Worm (Caenorhabditis elegans) whole organism, L4 larva: ENCODE data around the gene R04A9.1.
A peak's percentile ranks its signal among the peaks of the same experiment; 100 is the strongest.

Experiments
- D1046.2 ChIP-seq: fragments of 200-800 bp; sonication (Bioruptor generic); IDR thresholded peaks from 2 replicates; pipeline ENCODE4 v1.3.6; 2022; ENCODE audit warnings: missing genetic modification characterization, missing compliant biosample characterization
- F37D6.2 ChIP-seq: sonication (generic microtip); optimal IDR thresholded peaks from 2 replicates; lab custom pipeline; 2016; ENCODE audit warnings: mild to moderate bottlenecking, missing genetic modification characterization, missing compliant biosample characterization
- F44E2.7 ChIP-seq: fragments of 200-800 bp; sonication (Bioruptor generic); IDR thresholded peaks from 2 replicates; pipeline ENCODE4 v2.1.2; 2022; ENCODE audit warnings: missing genetic modification characterization, missing compliant biosample characterization
- Y48G9A.11 ChIP-seq: fragments of 200-800 bp; sonication (Bioruptor generic); IDR thresholded peaks from 2 replicates; pipeline ENCODE4 v1.3.6; 2022; ENCODE audit warnings: missing genetic modification reagents, missing genetic modification characterization, missing compliant biosample characterization
- aly-2 ChIP-seq: sonication (generic microtip); optimal IDR thresholded peaks from 2 replicates; lab custom pipeline; 2018; ENCODE audit warnings: missing biosample characterization, missing genetic modification characterization
- ama-1 ChIP-seq: fragments of 150-350 bp; optimal IDR thresholded peaks from 2 replicates; lab custom pipeline; 2014; ENCODE audit warnings: inconsistent platforms, mixed read lengths
- arid-1 ChIP-seq: fragments of 200-800 bp; sonication (Bioruptor generic); conservative IDR thresholded peaks from 2 replicates; pipeline ENCODE4 v1.3.6; 2022; ENCODE audit warnings: missing genetic modification reagents, missing genetic modification characterization, missing compliant biosample characterization
- attf-4 ChIP-seq: sonication (generic microtip); optimal IDR thresholded peaks from 3 replicates; lab custom pipeline; 2017; ENCODE audit warnings: missing biosample characterization, missing genetic modification characterization
- ceh-82 ChIP-seq: sonication (generic microtip); optimal IDR thresholded peaks from 2 replicates; lab custom pipeline; 2017; ENCODE audit warnings: missing biosample characterization, missing genetic modification characterization
- cey-2 ChIP-seq: sonication (generic microtip); optimal IDR thresholded peaks from 3 replicates; lab custom pipeline; 2017; ENCODE audit warnings: missing genetic modification characterization, mild to moderate bottlenecking, missing compliant biosample characterization, antibody characterized with exemption, borderline replicate concordance; ENCODE audit not compliant: insufficient read depth
- ctbp-1 ChIP-seq: fragments of 200-800 bp; sonication (Bioruptor generic); IDR thresholded peaks from 2 replicates; pipeline ENCODE4 v1.3.6; 2022; ENCODE audit warnings: missing genetic modification reagents, missing genetic modification characterization, missing compliant biosample characterization
- daf-16 ChIP-seq, 3 experiments: sonication (generic microtip); optimal IDR thresholded peaks; 2 replicates each; lab custom pipeline; 2016 to 2017; ENCODE audit warnings: missing genetic modification characterization in 3 of 3, missing genetic modification reagents in 3 of 3, mild to moderate bottlenecking in 2 of 3, missing compliant biosample characterization in 2 of 3, missing biosample characterization in 1 of 3, moderate library complexity in 1 of 3
- daf-19 ChIP-seq: fragments of 200-800 bp; sonication (Bioruptor generic); conservative IDR thresholded peaks from 2 replicates; pipeline ENCODE4 v1.3.6; 2022; ENCODE audit warnings: missing genetic modification characterization, missing compliant biosample characterization
- daf-8 ChIP-seq: fragments of 200-800 bp; sonication (Bioruptor generic); IDR thresholded peaks from 2 replicates; pipeline ENCODE4 v1.3.6; 2022; ENCODE audit warnings: missing genetic modification characterization, missing compliant biosample characterization
- dmd-6 ChIP-seq: fragments of 200-800 bp; sonication (Bioruptor generic); IDR thresholded peaks from 2 replicates; pipeline ENCODE4 v1.3.6; 2022; ENCODE audit warnings: missing genetic modification reagents, missing genetic modification characterization, missing compliant biosample characterization
- dve-1 ChIP-seq: sonication (generic microtip); optimal IDR thresholded peaks from 2 replicates; lab custom pipeline; 2017; ENCODE audit warnings: antibody characterized with exemption, mild to moderate bottlenecking, missing genetic modification characterization, missing compliant biosample characterization; ENCODE audit not compliant: insufficient read depth
- egl-27 ChIP-seq: sonication (generic microtip); optimal IDR thresholded peaks from 3 replicates; lab custom pipeline; 2017; ENCODE audit warnings: missing biosample characterization, missing genetic modification reagents, missing genetic modification characterization
- egl-43 ChIP-seq: fragments of 200-800 bp; sonication (Bioruptor generic); IDR thresholded peaks from 2 replicates; pipeline ENCODE4 v1.3.6; 2022; ENCODE audit warnings: missing genetic modification reagents, missing genetic modification characterization, missing compliant biosample characterization
- fos-1 ChIP-seq: fragments of 150-350 bp; optimal IDR thresholded peaks from 2 replicates; lab custom pipeline; 2014; ENCODE audit warnings: missing biosample characterization, missing genetic modification characterization
- hlh-11 ChIP-seq: fragments of 200-800 bp; sonication (Bioruptor generic); optimal IDR thresholded peaks from 2 replicates; lab custom pipeline; 2018; ENCODE audit warnings: mild to moderate bottlenecking, missing genetic modification characterization, missing compliant biosample characterization
- jun-1 ChIP-seq: fragments of 150-350 bp; optimal IDR thresholded peaks from 2 replicates; lab custom pipeline; 2014; ENCODE audit warnings: missing biosample characterization, missing genetic modification reagents, missing genetic modification characterization
- lim-7 ChIP-seq: fragments of 200-800 bp; sonication (Bioruptor generic); IDR thresholded peaks from 2 replicates; pipeline ENCODE4 v1.3.6; 2022; ENCODE audit warnings: missing genetic modification characterization, missing compliant biosample characterization
- lin-13 ChIP-seq: fragments of 150-350 bp; optimal IDR thresholded peaks from 2 replicates; lab custom pipeline; 2014; ENCODE audit warnings: missing biosample characterization, missing genetic modification reagents, missing genetic modification characterization
- lin-38 ChIP-seq: fragments of 200-800 bp; sonication (Bioruptor generic); IDR thresholded peaks from 2 replicates; pipeline ENCODE4 v1.3.6; 2022; ENCODE audit warnings: missing genetic modification reagents, missing genetic modification characterization, missing compliant biosample characterization
- lsy-2 ChIP-seq, 2 experiments: fragments of 150-350 bp in 1 of 2; sonication (generic microtip) in 1 of 2; optimal IDR thresholded peaks; 2 replicates each; lab custom pipeline; 2014 to 2017; ENCODE audit warnings: missing biosample characterization in 2 of 2, missing genetic modification characterization in 2 of 2
- madf-5 ChIP-seq, 2 experiments: fragments of 200-800 bp; sonication (Bioruptor generic); IDR thresholded peaks; 2 replicates each; pipeline ENCODE4 v1.3.6; 2022; ENCODE audit warnings: missing compliant biosample characterization in 2 of 2, missing genetic modification characterization in 2 of 2
- madf-9 ChIP-seq: fragments of 200-800 bp; sonication (Bioruptor generic); conservative IDR thresholded peaks from 2 replicates; pipeline ENCODE4 v1.3.6; 2022; ENCODE audit warnings: missing genetic modification reagents, missing genetic modification characterization, missing compliant biosample characterization
- mdl-1 ChIP-seq, 2 experiments: fragments of 150-350 bp in 1 of 2; sonication (generic microtip) in 1 of 2; optimal IDR thresholded peaks; 2 replicates each; lab custom pipeline; 2014 to 2017; ENCODE audit warnings: missing biosample characterization in 2 of 2, missing genetic modification characterization in 2 of 2
- mdt-29 ChIP-seq: fragments of 200-800 bp; sonication (Bioruptor generic); IDR thresholded peaks from 2 replicates; pipeline ENCODE4 v1.3.6; 2022; ENCODE audit warnings: missing genetic modification reagents, missing genetic modification characterization, missing compliant biosample characterization
- mep-1 ChIP-seq: fragments of 150-350 bp; sonication (generic microtip); optimal IDR thresholded peaks from 3 replicates; lab custom pipeline; 2014; ENCODE audit warnings: missing biosample characterization, missing genetic modification characterization
- mes-2 ChIP-seq: sonication (generic microtip); optimal IDR thresholded peaks from 2 replicates; lab custom pipeline; 2016; ENCODE audit warnings: missing genotype, mild to moderate bottlenecking, missing genetic modification characterization, missing compliant biosample characterization; ENCODE audit not compliant: poor library complexity, severe bottlenecking
- nhr-10 ChIP-seq: fragments of 150-350 bp; optimal IDR thresholded peaks from 2 replicates; lab custom pipeline; 2014; ENCODE audit warnings: missing biosample characterization, missing genetic modification characterization
- nhr-102 ChIP-seq: sonication (generic microtip); optimal IDR thresholded peaks from 2 replicates; lab custom pipeline; 2016; ENCODE audit warnings: mild to moderate bottlenecking, missing genetic modification characterization, moderate library complexity, missing compliant biosample characterization
- nhr-11 ChIP-seq: fragments of 150-350 bp; optimal IDR thresholded peaks from 2 replicates; lab custom pipeline; 2014; ENCODE audit warnings: missing biosample characterization, missing genetic modification characterization
- nhr-237 ChIP-seq: sonication (generic microtip); optimal IDR thresholded peaks from 2 replicates; lab custom pipeline; 2017; ENCODE audit warnings: missing biosample characterization, missing genetic modification characterization
- nhr-25 ChIP-seq: sonication (generic microtip); optimal IDR thresholded peaks from 2 replicates; lab custom pipeline; 2017; ENCODE audit warnings: missing genetic modification characterization, mild to moderate bottlenecking, missing compliant biosample characterization, antibody characterized with exemption, moderate library complexity, borderline replicate concordance; ENCODE audit not compliant: insufficient read depth
- nhr-28 ChIP-seq: fragments of 150-350 bp; optimal IDR thresholded peaks from 2 replicates; lab custom pipeline; 2014; ENCODE audit warnings: missing biosample characterization, missing genetic modification characterization
- nhr-41 ChIP-seq: fragments of 200-800 bp; sonication (Bioruptor generic); IDR thresholded peaks from 2 replicates; pipeline ENCODE4 v1.3.6; 2022; ENCODE audit warnings: missing genetic modification reagents, missing genetic modification characterization, missing compliant biosample characterization
- nhr-77 ChIP-seq: fragments of 150-350 bp; optimal IDR thresholded peaks from 2 replicates; lab custom pipeline; 2014; ENCODE audit warnings: missing biosample characterization, missing genetic modification characterization
- pha-4 ChIP-seq, 2 experiments: fragments of 150-350 bp in 1 of 2; fragments of 200-800 bp in 1 of 2; sonication (Bioruptor generic) in 1 of 2; IDR thresholded peaks in 1 of 2; optimal IDR thresholded peaks in 1 of 2; 2 replicates each; pipeline versions ENCODE4 v1.3.6 to Lab custom; 2014 to 2022; ENCODE audit warnings: missing genetic modification characterization in 2 of 2, missing genetic modification reagents in 2 of 2, missing biosample characterization in 1 of 2, missing compliant biosample characterization in 1 of 2
- snpc-1.2 ChIP-seq: fragments of 200-800 bp; sonication (Bioruptor generic); IDR thresholded peaks from 2 replicates; pipeline ENCODE4 v1.3.6; 2022; ENCODE audit warnings: missing genetic modification reagents, missing genetic modification characterization, missing compliant biosample characterization
- snpc-4 ChIP-seq: fragments of 150-350 bp; optimal IDR thresholded peaks from 2 replicates; lab custom pipeline; 2014; ENCODE audit warnings: missing biosample characterization, missing genetic modification characterization
- spr-1 ChIP-seq: sonication (generic microtip); optimal IDR thresholded peaks from 2 replicates; lab custom pipeline; 2016; ENCODE audit warnings: mild to moderate bottlenecking, missing genetic modification characterization, missing compliant biosample characterization
- spr-3 ChIP-seq: fragments of 200-800 bp; sonication (Bioruptor generic); optimal IDR thresholded peaks from 2 replicates; lab custom pipeline; 2018; ENCODE audit warnings: mild to moderate bottlenecking, missing genetic modification characterization, missing compliant biosample characterization
- unc-39 ChIP-seq: sonication (generic microtip); optimal IDR thresholded peaks from 2 replicates; lab custom pipeline; 2017; ENCODE audit warnings: missing biosample characterization, missing genetic modification characterization
- unc-62 ChIP-seq, 3 experiments: fragments of 150-350 bp in 1 of 3; sonication (generic microtip); optimal IDR thresholded peaks in 2 of 3; peaks in 1 of 3; 1 replicate in 1 of 3; 2 replicates in 2 of 3; lab custom pipeline; 2014 to 2017; ENCODE audit warnings: missing biosample characterization in 3 of 3, missing genetic modification characterization in 3 of 3, missing genetic modification reagents in 3 of 3, missing genotype in 1 of 3
- vab-7 ChIP-seq: fragments of 200-800 bp; sonication (Bioruptor generic); IDR thresholded peaks from 2 replicates; pipeline ENCODE4 v1.3.6; 2022; ENCODE audit warnings: missing genetic modification reagents, missing genetic modification characterization, missing compliant biosample characterization
- zfp-3 ChIP-seq: fragments of 200-800 bp; sonication (Bioruptor generic); conservative IDR thresholded peaks from 2 replicates; pipeline ENCODE4 v1.3.6; 2022; ENCODE audit warnings: missing genetic modification reagents, missing genetic modification characterization, missing compliant biosample characterization
- zip-2 ChIP-seq: fragments of 150-350 bp; optimal IDR thresholded peaks from 2 replicates; lab custom pipeline; 2014; ENCODE audit warnings: missing biosample characterization, missing genetic modification characterization

Gene R04A9.1

DNA sequence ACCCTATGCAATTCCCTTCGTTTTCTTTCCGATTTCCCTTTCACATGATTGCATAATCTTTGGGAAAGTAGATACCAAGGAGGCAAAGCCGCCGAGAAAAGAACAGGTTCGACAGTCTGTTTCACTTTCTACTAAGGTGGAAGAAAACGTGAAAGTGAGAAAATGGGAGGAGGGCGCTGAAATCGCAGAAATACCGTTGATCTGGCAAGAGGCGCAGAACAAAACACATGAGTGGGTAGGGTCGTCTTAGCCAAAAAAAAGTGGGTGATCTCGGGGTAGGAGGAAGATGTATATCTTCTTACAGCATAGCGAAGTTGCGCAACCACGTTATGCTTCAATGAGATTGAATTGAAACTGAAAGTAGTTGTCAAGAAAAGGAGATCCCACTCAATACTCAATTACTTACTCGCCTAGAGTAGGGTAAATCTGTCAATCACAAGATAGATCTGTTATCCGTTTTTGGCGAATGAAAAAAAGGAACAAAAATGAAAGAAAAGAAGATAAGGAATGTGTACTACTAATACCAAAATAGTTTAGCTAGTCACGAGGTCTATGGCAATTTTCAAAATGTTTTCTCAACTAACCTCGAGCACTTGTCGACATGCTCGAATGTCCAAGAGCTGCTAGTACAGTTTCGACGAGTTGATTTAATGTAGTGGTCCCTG lies 28.5 kb downstream of the R04A9.1 start:
- TF ChIP-seq ama-1 (lab: Kevin White, UChicago) (no peak), cey-2 (no peak), nhr-77 (tag; lab: Kevin White, UChicago) (no peak), zip-2 (tag; lab: Kevin White, UChicago) (no peak), daf-8 (GFP tag; lab: Robert Waterston, UW) (no peak), jun-1 (tag; lab: Kevin White, UChicago) (no peak), fos-1 (tag; lab: Kevin White, UChicago) (no peak), D1046.2 (GFP tag; lab: Robert Waterston, UW) (no peak), egl-43 (no peak), nhr-10 (tag; lab: Kevin White, UChicago) (no peak), zfp-3 (GFP tag; lab: Robert Waterston, UW) (no peak), attf-4 (tag; lab: Kevin White, UChicago) (no peak), spr-1 (tag; lab: Kevin White, UChicago) (no peak), pha-4 (GFP tag; IDR thresholded peaks at IDR 0.05; lab: Robert Waterston, UW) (no peak), pha-4 (tag; optimal IDR thresholded peaks at IDR 0.05; lab: Kevin White, UChicago) (no peak), lsy-2 (tag; optimal IDR thresholded peaks at IDR 0.05; lab: Kevin White, UChicago) (no peak), mdl-1 (tag; optimal IDR thresholded peaks at IDR 0.05; lab: Kevin White, UChicago) (peak in 1 of 2 experiments; percentile 11), lim-7 (GFP tag; lab: Robert Waterston, UW) (no peak), arid-1 (GFP tag; lab: Robert Waterston, UW) (no peak), hlh-11 (peak; percentile 40), mes-2 (tag; lab: Kevin White, UChicago) (peak; percentile 11), vab-7 (GFP tag; lab: Robert Waterston, UW) (no peak), dmd-6 (no peak), ctbp-1 (GFP tag; lab: Robert Waterston, UW) (no peak), unc-62 (GFP tag; optimal IDR thresholded peaks at IDR 0.05 in 1 of 2; lab: Kevin White, UChicago) (peak in 1 of 2 experiments; percentile 82), unc-62 (tag; optimal IDR thresholded peaks at IDR 0.05; lab: Kevin White, UChicago) (no peak), madf-9 (GFP tag; lab: Robert Waterston, UW) (no peak), Y48G9A.11 (GFP tag; lab: Robert Waterston, UW) (no peak), snpc-4 (tag; lab: Kevin White, UChicago) (no peak), aly-2 (tag; lab: Kevin White, UChicago) (no peak), madf-5 (GFP tag; IDR thresholded peaks at IDR 0.05; lab: Robert Waterston, UW) (no peak), lin-38 (no peak), daf-19 (GFP tag; lab: Robert Waterston, UW) (no peak), nhr-11 (tag; lab: Kevin White, UChicago) (no peak), egl-27 (no peak), nhr-102 (tag; lab: Kevin White, UChicago) (no peak), nhr-25 (tag; lab: Kevin White, UChicago) (no peak), spr-3 (GFP tag; lab: Kevin White, UChicago) (no peak), mdt-29 (no peak), unc-39 (tag; lab: Kevin White, UChicago) (no peak), lin-13 (GFP tag; lab: Kevin White, UChicago) (no peak), nhr-237 (no peak), F44E2.7 (GFP tag; lab: Robert Waterston, UW) (no peak), dve-1 (tag; lab: Kevin White, UChicago) (no peak), snpc-1.2 (no peak), ceh-82 (tag; lab: Kevin White, UChicago) (no peak), nhr-41 (GFP tag; lab: Robert Waterston, UW) (no peak), F37D6.2 (no peak), daf-16 (GFP tag; optimal IDR thresholded peaks at IDR 0.05; lab: Kevin White, UChicago) (no peak), daf-16 (tag; optimal IDR thresholded peaks at IDR 0.05; lab: Kevin White, UChicago) (no peak), nhr-28 (tag; lab: Kevin White, UChicago) (peak; percentile 2), mep-1 (peak; percentile 32)
